Worm (Caenorhabditis elegans): Measurements from ENCODE around the gene act-1.

Gene act-1

DNA sequence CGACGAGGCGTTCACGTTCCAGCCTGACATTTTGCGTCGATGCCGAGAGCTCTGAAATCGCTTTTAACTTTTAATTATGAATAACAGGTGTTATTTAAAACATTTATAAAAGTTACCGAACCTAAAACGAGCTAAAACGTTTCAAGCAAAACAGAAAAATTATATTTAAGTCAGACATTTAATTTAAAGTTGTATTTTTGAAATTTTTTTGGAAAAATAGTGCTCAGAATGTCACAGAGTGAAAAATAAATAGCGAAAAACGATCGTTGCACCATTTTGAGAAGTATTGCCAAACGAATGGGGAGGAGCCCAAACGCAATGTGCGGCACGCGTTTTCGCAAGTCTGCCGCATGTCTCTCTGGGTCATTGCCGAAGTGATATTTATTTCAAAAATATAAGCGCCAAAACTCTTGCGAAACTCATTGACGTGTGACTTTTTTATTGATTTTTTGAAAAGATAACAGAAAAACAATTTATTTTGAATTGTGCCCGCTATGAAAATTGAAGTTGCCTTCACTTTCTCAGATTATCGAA, 32.3 kb downstream of the act-1 start, which contains the start of gene erfa-3:
erfa-3 (minus strand) TSS at position 51 of the 534 bp plus-strand sequence.
- TF ChIP-seq him-1 (tag; optimal IDR thresholded peaks at IDR 0.05) (no peak), W03F9.2 (tag; optimal IDR thresholded peaks at IDR 0.05) (peak; percentile 68), dao-5 (tag; optimal IDR thresholded peaks at IDR 0.05) (no peak)

DNA sequence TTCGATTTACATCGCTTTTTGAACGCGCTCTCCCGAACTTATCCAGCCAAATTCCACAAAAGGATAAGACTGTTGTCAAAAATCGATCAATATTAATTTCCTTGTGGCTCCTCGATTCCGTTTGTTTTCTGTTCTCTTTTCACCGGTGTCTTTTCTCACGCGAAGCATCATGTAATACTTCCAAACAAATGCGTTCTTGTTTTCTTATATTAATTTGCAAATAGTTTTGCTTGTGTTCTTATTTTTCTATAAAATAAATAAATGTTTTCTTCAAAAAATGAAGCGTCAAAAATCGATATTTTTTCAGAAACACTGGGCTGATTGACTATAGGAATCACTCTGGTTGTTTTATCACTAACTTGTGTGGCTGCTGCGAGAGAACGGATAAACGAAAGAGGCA, 32.8 kb downstream of the act-1 start, which contains the start of gene math-33:
math-33 (plus strand) TSS at position 301 of the 400 bp plus-strand sequence.
- TF ChIP-seq W03F9.2 (tag; optimal IDR thresholded peaks at IDR 0.05) (no peak), him-1 (tag; optimal IDR thresholded peaks at IDR 0.05) (no peak), dao-5 (tag; optimal IDR thresholded peaks at IDR 0.05) (no peak)

DNA sequence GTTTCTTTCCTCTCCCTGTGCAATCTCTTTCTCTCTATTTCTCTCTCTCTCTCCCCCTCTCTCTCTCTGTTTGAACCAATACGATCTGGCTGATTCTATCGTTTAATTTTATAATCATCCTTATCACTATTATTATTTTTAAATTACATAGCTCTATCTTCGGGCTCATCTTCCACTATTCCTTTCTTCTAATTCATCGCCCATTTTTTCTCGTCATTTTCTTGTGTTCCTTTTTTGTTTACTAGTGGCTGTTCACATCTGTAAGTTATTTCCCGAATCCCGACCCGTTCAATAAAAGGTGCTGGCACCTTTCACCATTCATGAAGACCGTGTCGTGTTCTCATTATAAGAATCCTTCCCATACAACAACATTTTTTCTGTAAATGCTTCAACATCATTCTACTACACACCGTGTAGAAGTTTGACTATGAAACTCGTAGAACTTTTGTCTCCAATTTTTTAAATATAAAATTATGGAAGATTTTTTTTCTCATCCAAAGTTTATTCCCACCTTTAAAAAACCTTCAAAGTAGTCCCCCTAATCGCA, 37.4 kb downstream of the act-1 start:
- no peak for TF ChIP-seq him-1 (tag; optimal IDR thresholded peaks at IDR 0.05)
- TF ChIP-seq W03F9.2 (tag; optimal IDR thresholded peaks at IDR 0.05): no peak
- TF ChIP-seq dao-5 (tag; optimal IDR thresholded peaks at IDR 0.05): no peak

DNA sequence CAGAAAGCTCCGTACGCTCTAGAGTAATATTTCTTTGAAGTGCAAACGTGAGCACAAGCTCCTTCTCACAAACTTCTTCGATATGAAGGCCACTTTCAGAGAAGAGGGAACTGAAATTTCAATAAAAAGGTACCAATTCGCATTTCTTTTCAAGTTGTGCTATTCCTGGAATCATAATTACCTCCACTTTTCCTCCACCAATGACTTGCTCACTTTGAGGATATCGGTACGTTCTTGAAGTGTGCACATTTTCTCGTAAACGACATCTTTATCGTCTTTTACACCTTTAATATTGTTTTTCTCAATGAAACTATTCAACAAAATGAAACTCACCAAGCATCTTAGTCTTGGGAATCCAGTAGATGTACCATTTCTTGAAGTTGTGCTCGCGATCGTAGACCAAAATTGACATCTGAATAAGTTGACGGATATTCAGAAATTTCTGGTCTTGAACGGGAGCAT, 38.5 kb downstream of the act-1 start, which contains the start of gene scb-1:
scb-1 (minus strand) TSS at position 412 of the 462 bp plus-strand sequence.
- no peak for TF ChIP-seq him-1 (tag; optimal IDR thresholded peaks at IDR 0.05)
- no peak for TF ChIP-seq dao-5 (tag; optimal IDR thresholded peaks at IDR 0.05)
- no peak for TF ChIP-seq W03F9.2 (tag; optimal IDR thresholded peaks at IDR 0.05)

DNA sequence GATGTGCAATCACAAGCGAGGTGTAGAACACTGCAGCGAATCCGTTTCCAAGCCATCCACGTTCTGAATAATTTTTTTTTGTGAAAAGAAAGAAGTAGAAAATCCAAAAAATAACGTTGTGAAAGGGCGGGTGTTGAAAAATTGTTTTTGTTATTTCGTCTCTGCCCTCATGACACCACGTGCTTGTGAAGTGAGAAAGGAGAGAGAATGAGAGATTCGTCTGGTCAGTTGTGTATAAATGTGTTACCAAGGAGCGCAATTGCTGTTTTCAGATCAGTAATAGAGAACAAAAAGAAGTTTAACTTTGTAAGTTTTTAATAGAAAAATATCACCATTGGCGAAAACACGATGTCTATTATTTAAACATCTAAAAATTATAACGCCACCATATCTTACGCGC, 40.4 kb downstream of the act-1 start:
- TF ChIP-seq him-1 (tag; optimal IDR thresholded peaks at IDR 0.05) (no peak), W03F9.2 (tag; optimal IDR thresholded peaks at IDR 0.05) (no peak), dao-5 (tag; optimal IDR thresholded peaks at IDR 0.05) (no peak)

ce11 chrV:11122466-11122865, 41.6 kb downstream of the act-1 start, which contains the start of gene mboa-2:
mboa-2 (minus strand) TSS chrV:11122493.
- TF ChIP-seq him-1 (tag; optimal IDR thresholded peaks at IDR 0.05) (no peak), W03F9.2 (tag; optimal IDR thresholded peaks at IDR 0.05) (peak; percentile 12), dao-5 (tag; optimal IDR thresholded peaks at IDR 0.05) (no peak)

- TF ChIP-seq him-1 (tag; optimal IDR thresholded peaks at IDR 0.05) (peak; percentile 34), dao-5 (tag; optimal IDR thresholded peaks at IDR 0.05) (no peak), W03F9.2 (tag; optimal IDR thresholded peaks at IDR 0.05) (peak; percentile 84)
Observed at ce11 chrV:11123817-11124337, 43.0 kb downstream of the act-1 start, which contains the start of the genes atp-5 and lmtr-3. atp-5 (minus strand) TSS chrV:11123867. lmtr-3 (plus strand) TSS chrV:11124186.

- TF ChIP-seq him-1 (tag; optimal IDR thresholded peaks at IDR 0.05) (no peak), W03F9.2 (tag; optimal IDR thresholded peaks at IDR 0.05) (no peak), dao-5 (tag; optimal IDR thresholded peaks at IDR 0.05) (no peak)
Observed at ce11 chrV:11124922-11125321, 44.1 kb downstream of the act-1 start, which contains the start of gene C06H2.2. C06H2.2 (plus strand) TSS chrV:11125222.

DNA sequence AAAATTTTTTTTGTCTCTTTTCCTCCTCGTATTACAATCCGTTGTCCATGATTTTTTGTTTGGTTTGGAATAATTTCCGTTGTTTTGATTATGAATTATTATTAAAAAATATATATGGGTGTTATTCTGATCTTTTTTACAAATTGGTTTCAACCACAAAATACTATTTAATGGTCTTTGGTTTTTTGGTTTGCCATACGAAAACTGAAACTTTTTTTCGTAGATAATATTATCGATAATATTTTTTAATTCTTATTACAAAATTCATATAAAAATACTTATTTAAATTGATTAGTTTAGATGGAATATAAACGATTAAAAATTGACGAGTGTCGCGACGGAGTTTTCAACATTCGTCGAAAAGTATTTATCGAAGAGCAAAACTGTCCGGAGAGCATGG, 46.3 kb downstream of the act-1 start, which contains the start of gene jmjd-5:
jmjd-5 (plus strand) TSS at position 301 of the 400 bp plus-strand sequence.
- no peak for TF ChIP-seq W03F9.2 (tag; optimal IDR thresholded peaks at IDR 0.05)
- TF ChIP-seq dao-5 (tag; optimal IDR thresholded peaks at IDR 0.05): no peak
- TF ChIP-seq him-1 (tag; optimal IDR thresholded peaks at IDR 0.05): no peak

DNA sequence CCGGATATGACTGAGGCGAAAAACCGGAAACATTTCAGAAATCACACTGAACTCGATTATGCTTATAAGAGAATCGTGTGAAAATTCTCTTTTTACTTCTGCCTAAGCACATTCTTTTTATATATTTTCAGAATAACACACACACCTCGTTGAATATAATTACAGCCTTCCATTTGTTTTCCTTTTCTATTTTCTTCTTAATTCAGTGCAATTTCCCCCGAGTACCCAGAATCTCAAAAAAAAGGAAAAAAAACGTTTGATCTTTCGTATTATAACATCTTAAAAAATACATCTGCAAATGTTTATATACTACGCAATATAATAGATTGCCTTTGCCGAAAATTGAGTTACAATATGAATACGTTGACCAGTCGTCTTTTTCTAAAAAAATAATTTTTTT, 50.9 kb downstream of the act-1 start:
- TF ChIP-seq dao-5 (tag; optimal IDR thresholded peaks at IDR 0.05) (no peak), him-1 (tag; optimal IDR thresholded peaks at IDR 0.05) (no peak), W03F9.2 (tag; optimal IDR thresholded peaks at IDR 0.05) (no peak)

Data from whole organism, L4/young adult.